Worm (Caenorhabditis elegans) whole organism, young adult: Measurements from ENCODE around the gene Y54G2A.10.
A peak's percentile ranks its signal among the peaks of the same experiment; 100 is the strongest.

Experiments used
- B0261.1 ChIP-seq: sonication (generic microtip); optimal IDR thresholded peaks from 2 replicates; lab custom pipeline; 2016; ENCODE audit warnings: mild to moderate bottlenecking, missing genetic modification characterization, moderate library complexity, missing compliant biosample characterization
- B0336.3 ChIP-seq: fragments of 200-800 bp; sonication (Bioruptor generic); IDR thresholded peaks from 2 replicates; pipeline ENCODE4 v1.3.6; 2022; ENCODE audit warnings: missing genetic modification characterization, missing compliant biosample characterization
- F10E7.11 ChIP-seq: sonication (generic microtip); optimal IDR thresholded peaks from 2 replicates; lab custom pipeline; 2017; ENCODE audit warnings: mild to moderate bottlenecking, missing genetic modification characterization, moderate library complexity, missing compliant biosample characterization
- F37B4.10 ChIP-seq: fragments of 200-800 bp; sonication (Bioruptor generic); IDR thresholded peaks from 2 replicates; pipeline ENCODE4 v1.3.6; 2022; ENCODE audit warnings: missing genetic modification characterization, missing compliant biosample characterization
- F39B2.1 ChIP-seq: fragments of 200-800 bp; sonication (Bioruptor generic); IDR thresholded peaks from 2 replicates; pipeline ENCODE4 v1.3.6; 2022; ENCODE audit warnings: missing genetic modification reagents, missing genetic modification characterization, missing compliant biosample characterization
- F52B5.7 ChIP-seq: sonication (generic microtip); optimal IDR thresholded peaks from 2 replicates; lab custom pipeline; 2016; ENCODE audit warnings: mild to moderate bottlenecking, missing genetic modification characterization, missing compliant biosample characterization
- K12H6.12 ChIP-seq: fragments of 200-800 bp; sonication (Bioruptor generic); optimal IDR thresholded peaks from 2 replicates; lab custom pipeline; 2018; ENCODE audit warnings: mild to moderate bottlenecking, missing genetic modification characterization, missing compliant biosample characterization
- T07F8.4 ChIP-seq: sonication (generic microtip); optimal IDR thresholded peaks from 2 replicates; lab custom pipeline; 2016; ENCODE audit warnings: mild to moderate bottlenecking, missing genetic modification characterization, moderate library complexity, missing compliant biosample characterization
- ZK185.1 ChIP-seq: sonication (generic microtip); optimal IDR thresholded peaks from 2 replicates; lab custom pipeline; 2016; ENCODE audit warnings: mild to moderate bottlenecking, missing genetic modification characterization, missing compliant biosample characterization; ENCODE audit not compliant: poor library complexity, severe bottlenecking
- cebp-2 ChIP-seq: fragments of 200-800 bp; sonication (Bioruptor generic); IDR thresholded peaks from 2 replicates; pipeline ENCODE4 v1.3.6; 2022; ENCODE audit warnings: missing genetic modification characterization, missing compliant biosample characterization
- ceh-79 ChIP-seq: sonication (generic microtip); optimal IDR thresholded peaks from 2 replicates; lab custom pipeline; 2017; ENCODE audit warnings: mild to moderate bottlenecking, missing genetic modification characterization, missing compliant biosample characterization
- die-1 ChIP-seq: sonication (generic microtip); optimal IDR thresholded peaks from 2 replicates; lab custom pipeline; 2016; ENCODE audit warnings: missing genotype, mild to moderate bottlenecking, missing genetic modification characterization, missing compliant biosample characterization
- dox-1 ChIP-seq: fragments of 200-800 bp; sonication (Bioruptor generic); IDR thresholded peaks from 2 replicates; pipeline ENCODE4 v1.3.6; 2022; ENCODE audit warnings: missing genetic modification reagents, missing genetic modification characterization, missing compliant biosample characterization
- dpff-1 ChIP-seq: sonication (generic microtip); optimal IDR thresholded peaks from 2 replicates; lab custom pipeline; 2017; ENCODE audit warnings: mild to moderate bottlenecking, missing genetic modification characterization, missing compliant biosample characterization
- dpl-1 ChIP-seq: fragments of 150-350 bp; optimal IDR thresholded peaks from 2 replicates; lab custom pipeline; 2014; ENCODE audit warnings: missing biosample characterization, missing genetic modification reagents, missing genetic modification characterization
- egl-44 ChIP-seq: fragments of 200-800 bp; sonication (Bioruptor generic); IDR thresholded peaks from 2 replicates; pipeline ENCODE4 v1.3.6; 2022; ENCODE audit warnings: missing genetic modification reagents, missing genetic modification characterization, missing compliant biosample characterization
- egrh-3 ChIP-seq: fragments of 200-800 bp; sonication (Bioruptor generic); IDR thresholded peaks from 2 replicates; pipeline ENCODE4 v1.3.6; 2022; ENCODE audit warnings: missing genetic modification reagents, missing genetic modification characterization, missing compliant biosample characterization
- fkh-3 ChIP-seq: sonication (generic microtip); optimal IDR thresholded peaks from 2 replicates; lab custom pipeline; 2016; ENCODE audit warnings: mild to moderate bottlenecking, missing genetic modification characterization, missing compliant biosample characterization
- hlh-12 ChIP-seq: sonication (generic microtip); optimal IDR thresholded peaks from 2 replicates; lab custom pipeline; 2016; ENCODE audit warnings: missing genetic modification characterization, missing compliant biosample characterization
- hlh-26 ChIP-seq: fragments of 200-800 bp; sonication (Bioruptor generic); conservative IDR thresholded peaks from 2 replicates; pipeline ENCODE4 v1.3.6; 2022; ENCODE audit warnings: missing genetic modification reagents, missing genetic modification characterization, missing compliant biosample characterization
- lag-1 ChIP-seq: fragments of 200-800 bp; sonication (Bioruptor generic); IDR thresholded peaks from 2 replicates; pipeline ENCODE4 v1.3.6; 2022; ENCODE audit warnings: missing genetic modification reagents, missing genetic modification characterization, missing compliant biosample characterization
- lin-35 ChIP-seq, 3 experiments: fragments of 150-350 bp in 2 of 3; sonication (generic microtip) in 1 of 3; optimal IDR thresholded peaks; 2 replicates each; lab custom pipeline; 2014 to 2018; ENCODE audit warnings: missing biosample characterization in 3 of 3, missing genetic modification characterization in 3 of 3, missing genetic modification reagents in 3 of 3
- lir-1 ChIP-seq: fragments of 200-800 bp; sonication (Bioruptor generic); conservative IDR thresholded peaks from 2 replicates; pipeline ENCODE4 v1.3.6; 2022; ENCODE audit warnings: missing genetic modification reagents, missing genetic modification characterization, missing compliant biosample characterization
- lsy-27 ChIP-seq: sonication (generic microtip); optimal IDR thresholded peaks from 2 replicates; lab custom pipeline; 2017; ENCODE audit warnings: missing genetic modification characterization, mild to moderate bottlenecking, missing compliant biosample characterization, antibody characterized with exemption, missing genotype, borderline replicate concordance; ENCODE audit not compliant: insufficient read depth
- madf-10 ChIP-seq: sonication (generic microtip); optimal IDR thresholded peaks from 2 replicates; lab custom pipeline; 2016; ENCODE audit warnings: mild to moderate bottlenecking, missing genetic modification characterization, missing compliant biosample characterization
- madf-3 ChIP-seq: fragments of 200-800 bp; sonication (Bioruptor generic); IDR thresholded peaks from 2 replicates; pipeline ENCODE4 v1.3.6; 2022; ENCODE audit warnings: missing genetic modification reagents, missing genetic modification characterization, missing compliant biosample characterization
- mcd-1 ChIP-seq: fragments of 200-800 bp; sonication (Bioruptor generic); IDR thresholded peaks from 2 replicates; pipeline ENCODE4 v1.3.6; 2022; ENCODE audit warnings: missing genetic modification reagents, missing genetic modification characterization, missing compliant biosample characterization
- mel-28 ChIP-seq: sonication (generic microtip); optimal IDR thresholded peaks from 2 replicates; lab custom pipeline; 2016; ENCODE audit warnings: borderline replicate concordance, mild to moderate bottlenecking, missing genetic modification characterization, missing compliant biosample characterization
- nfya-1 ChIP-seq: sonication (generic microtip); optimal IDR thresholded peaks from 2 replicates; lab custom pipeline; 2017; ENCODE audit warnings: antibody characterized with exemption, missing compliant biosample characterization, missing genetic modification characterization, borderline replicate concordance; ENCODE audit not compliant: insufficient read depth
- nhr-27 ChIP-seq: fragments of 200-800 bp; sonication (Bioruptor generic); optimal IDR thresholded peaks from 2 replicates; lab custom pipeline; 2018; ENCODE audit warnings: mild to moderate bottlenecking, missing genetic modification characterization, moderate library complexity, missing compliant biosample characterization
- nhr-80 ChIP-seq: sonication (generic microtip); optimal IDR thresholded peaks from 2 replicates; lab custom pipeline; 2016; ENCODE audit warnings: missing genetic modification characterization, missing compliant biosample characterization
- nhr-90 ChIP-seq: sonication (generic microtip); optimal IDR thresholded peaks from 2 replicates; lab custom pipeline; 2016; ENCODE audit warnings: missing genotype, mild to moderate bottlenecking, missing genetic modification characterization, missing compliant biosample characterization
- pbrm-1 ChIP-seq: fragments of 200-800 bp; sonication (Bioruptor generic); IDR thresholded peaks from 2 replicates; pipeline ENCODE4 v1.3.6; 2022; ENCODE audit warnings: missing genetic modification reagents, missing genetic modification characterization, missing compliant biosample characterization
- pha-4 ChIP-seq: fragments of 150-350 bp; sonication (generic microtip); optimal IDR thresholded peaks from 2 replicates; lab custom pipeline; 2014; ENCODE audit warnings: missing biosample characterization, missing genetic modification reagents, missing genetic modification characterization
- rec-8 ChIP-seq, 2 experiments: sonication (generic microtip); optimal IDR thresholded peaks; 2 replicates each; lab custom pipeline; 2016; ENCODE audit warnings: mild to moderate bottlenecking in 2 of 2, missing genetic modification characterization in 2 of 2, missing genetic modification reagents in 2 of 2, missing genotype in 2 of 2, missing biosample characterization in 1 of 2, missing compliant biosample characterization in 1 of 2, moderate library complexity in 1 of 2
- repo-1 ChIP-seq: sonication (generic microtip); optimal IDR thresholded peaks from 2 replicates; lab custom pipeline; 2017; ENCODE audit warnings: mild to moderate bottlenecking, missing genetic modification characterization, missing compliant biosample characterization
- sdz-38 ChIP-seq: sonication (generic microtip); optimal IDR thresholded peaks from 2 replicates; lab custom pipeline; 2016; ENCODE audit warnings: missing genotype, missing genetic modification characterization, missing compliant biosample characterization
- sea-2 ChIP-seq: fragments of 200-800 bp; sonication (Bioruptor generic); IDR thresholded peaks from 2 replicates; pipeline ENCODE4 v1.3.6; 2022; ENCODE audit warnings: missing genetic modification characterization, missing compliant biosample characterization
- snpc-1.1 ChIP-seq: sonication (generic microtip); optimal IDR thresholded peaks from 2 replicates; lab custom pipeline; 2017; ENCODE audit warnings: missing genetic modification characterization, mild to moderate bottlenecking, missing compliant biosample characterization, antibody characterized with exemption, moderate library complexity, missing genotype, missing genetic modification reagents; ENCODE audit not compliant: insufficient read depth
- snpc-1.3 ChIP-seq: sonication (generic microtip); optimal IDR thresholded peaks from 2 replicates; lab custom pipeline; 2017; ENCODE audit warnings: missing genetic modification characterization, mild to moderate bottlenecking, missing compliant biosample characterization, antibody characterized with exemption, moderate library complexity, missing genotype, missing genetic modification reagents; ENCODE audit not compliant: insufficient read depth
- somi-1 ChIP-seq: fragments of 200-800 bp; sonication (Bioruptor generic); optimal IDR thresholded peaks from 2 replicates; lab custom pipeline; 2018; ENCODE audit warnings: mild to moderate bottlenecking, missing genetic modification characterization, missing compliant biosample characterization
- tbp1 ChIP-seq: fragments of 200-800 bp; sonication (Bioruptor generic); optimal IDR thresholded peaks from 2 replicates; lab custom pipeline; 2018; ENCODE audit warnings: mild to moderate bottlenecking, missing genetic modification characterization, missing compliant biosample characterization
- unc-130 ChIP-seq: sonication (generic microtip); optimal IDR thresholded peaks from 2 replicates; lab custom pipeline; 2016; ENCODE audit warnings: missing genetic modification reagents, missing genetic modification characterization, missing compliant biosample characterization
- xnd-1 ChIP-seq: sonication (generic microtip); optimal IDR thresholded peaks from 2 replicates; lab custom pipeline; 2016; ENCODE audit warnings: missing genotype, missing genetic modification reagents, missing genetic modification characterization, missing compliant biosample characterization
- zfh-2 ChIP-seq: fragments of 200-800 bp; sonication (Bioruptor generic); conservative IDR thresholded peaks from 2 replicates; pipeline ENCODE4 v1.3.6; 2022; ENCODE audit warnings: missing genetic modification reagents, missing genetic modification characterization, missing compliant biosample characterization
- ztf-18 ChIP-seq: sonication (generic microtip); optimal IDR thresholded peaks from 2 replicates; lab custom pipeline; 2016; ENCODE audit warnings: missing genotype, mild to moderate bottlenecking, missing genetic modification characterization, missing compliant biosample characterization
- ztf-26 ChIP-seq: sonication (generic microtip); optimal IDR thresholded peaks from 2 replicates; lab custom pipeline; 2017; ENCODE audit warnings: missing genetic modification characterization, missing compliant biosample characterization
- ztf-3 ChIP-seq: fragments of 200-800 bp; sonication (Bioruptor generic); optimal IDR thresholded peaks from 2 replicates; lab custom pipeline; 2018; ENCODE audit warnings: mild to moderate bottlenecking, missing genetic modification characterization, missing compliant biosample characterization

Y54G2A.10 gene

ce11 chrIV:2802193-2802592 is 2.7 kb downstream of the Y54G2A.10 start (continued):
- TF ChIP-seq ceh-79 (tag; lab: Kevin White, UChicago) (no peak), B0336.3 (no peak), B0261.1 (tag; lab: Kevin White, UChicago) (peak; percentile 85), lsy-27 (tag; lab: Kevin White, UChicago) (no peak), mcd-1 (GFP tag; lab: Robert Waterston, UW) (0 out of 2 replicates have a peak, but pooled peaks have one; percentile 41), F37B4.10 (GFP tag; lab: Robert Waterston, UW) (no peak), die-1 (tag; lab: Kevin White, UChicago) (peak; percentile 66), nhr-80 (peak; percentile 1), mel-28 (tag; lab: Kevin White, UChicago) (no peak), F10E7.11 (tag; lab: Kevin White, UChicago) (no peak), lag-1 (GFP tag; lab: Robert Waterston, UW) (no peak), pha-4 (tag; lab: Kevin White, UChicago) (no peak), dox-1 (GFP tag; lab: Robert Waterston, UW) (peak; percentile 59; the same call in 1 of the 2 replicates), hlh-26 (no peak), hlh-12 (tag; lab: Kevin White, UChicago) (no peak), nfya-1 (no peak), ztf-18 (tag; lab: Kevin White, UChicago) (peak; percentile 61), madf-3 (0 out of 2 replicates have a peak, but pooled peaks have one; percentile 54), snpc-1.3 (tag; lab: Kevin White, UChicago) (peak; percentile 25), zfh-2 (GFP tag; lab: Robert Waterston, UW) (no peak), madf-10 (tag; lab: Kevin White, UChicago) (peak; percentile 33), cebp-2 (GFP tag; lab: Robert Waterston, UW) (no peak), egrh-3 (GFP tag; lab: Robert Waterston, UW) (no peak), lir-1 (GFP tag; lab: Robert Waterston, UW) (peak; percentile 29; the same call in 1 of the 2 replicates), ztf-3 (GFP tag; lab: Kevin White, UChicago) (no peak), F52B5.7 (tag; lab: Kevin White, UChicago) (peak; percentile 62), tbp1 (GFP tag; lab: Kevin White, UChicago) (peak; percentile 96), egl-44 (0 out of 2 replicates have a peak, but pooled peaks have one; percentile 32), somi-1 (GFP tag; lab: Kevin White, UChicago) (no peak), rec-8 (tag; optimal IDR thresholded peaks at IDR 0.05; lab: Kevin White, UChicago) (no peak), nhr-90 (tag; lab: Kevin White, UChicago) (peak; percentile 63), sdz-38 (no peak), snpc-1.1 (tag; lab: Kevin White, UChicago) (no peak), pbrm-1 (GFP tag; lab: Robert Waterston, UW) (0 out of 2 replicates have a peak, but pooled peaks have one; percentile 39), T07F8.4 (peak; percentile 40), unc-130 (no peak), nhr-27 (tag; lab: Kevin White, UChicago) (no peak), lin-35 (GFP tag; optimal IDR thresholded peaks at IDR 0.05; lab: Kevin White, UChicago) (peak in 1 of 3 experiments; percentile 32), F39B2.1 (no peak), xnd-1 (tag; lab: Kevin White, UChicago) (no peak), K12H6.12 (tag; lab: Kevin White, UChicago) (no peak), dpff-1 (no peak), repo-1 (tag; lab: Kevin White, UChicago) (no peak), fkh-3 (no peak), dpl-1 (GFP tag; lab: Kevin White, UChicago) (no peak), sea-2 (no peak), ztf-26 (no peak), ZK185.1 (no peak)
